In genomic region chrX:8231858-8232257, ce11 we compare ENCODE assay signal across 6 worm cellular contexts.
TF ChIP-seq lines count a peak whose summit lies in the region.

Gene K02A6.3, minus strand, starts transcription at chrX:8231931.

TF ChIP-seq in whole organism, L1 larva, 84 proteins besides CTCF, POLR2A, EP300 and RAD21 (continued from another document and continues in another):
- peak; percentile 57 for TF ChIP-seq sox-4 (tag; optimal IDR thresholded peaks at IDR 0.05; lab: Kevin White, UChicago)
- TF ChIP-seq lin-39 (tag; optimal IDR thresholded peaks at IDR 0.05; lab: Kevin White, UChicago), result peak; percentile 71
- peak; percentile 99 for TF ChIP-seq nhr-85 (tag; lab: Kevin White, UChicago)
- peak; percentile 62 to 89 for TF ChIP-seq lin-35 (GFP tag; optimal IDR thresholded peaks at IDR 0.05; lab: Kevin White, UChicago)
- peak in 1 of 2 experiments; percentile 26 for TF ChIP-seq egl-27 (tag; optimal IDR thresholded peaks at IDR 0.05; lab: Kevin White, UChicago)
- TF ChIP-seq rnt-1 (tag; optimal IDR thresholded peaks at IDR 0.05; lab: Kevin White, UChicago), result peak; percentile 91
- no peak for TF ChIP-seq lin-15B (tag; optimal IDR thresholded peaks at IDR 0.05; lab: Kevin White, UChicago)
- TF ChIP-seq dpl-1 (GFP tag; optimal IDR thresholded peaks at IDR 0.05; lab: Kevin White, UChicago), result peak; percentile 25 to 55 (median 40)
- peak; percentile 20 for TF ChIP-seq F16B12.6 (tag; optimal IDR thresholded peaks at IDR 0.05; lab: Kevin White, UChicago)
- no peak for TF ChIP-seq alr-1 (tag; optimal IDR thresholded peaks at IDR 0.05; lab: Kevin White, UChicago; ENCODE audit: borderline replicate concordance)
- TF ChIP-seq ama-1 (optimal IDR thresholded peaks at IDR 0.05; lab: Kevin White, UChicago), result peak; percentile 77
- TF ChIP-seq hpl-2 (GFP tag; optimal IDR thresholded peaks at IDR 0.05; lab: Kevin White, UChicago), result peak; percentile 73
- peak; percentile 58 for TF ChIP-seq sup-37 (GFP tag; optimal IDR thresholded peaks at IDR 0.05; lab: Kevin White, UChicago)
- peak; percentile 65 for TF ChIP-seq ztf-4 (tag; optimal IDR thresholded peaks at IDR 0.05; lab: Kevin White, UChicago)
- no peak for TF ChIP-seq pax-3 (tag; optimal IDR thresholded peaks at IDR 0.05; lab: Kevin White, UChicago)
- no peak for TF ChIP-seq nhr-76 (tag; optimal IDR thresholded peaks at IDR 0.05; lab: Kevin White, UChicago)
- peak; percentile 38 for TF ChIP-seq vab-15 (tag; optimal IDR thresholded peaks at IDR 0.05; lab: Kevin White, UChicago)
- TF ChIP-seq nhr-90 (tag; optimal IDR thresholded peaks at IDR 0.05; lab: Kevin White, UChicago; ENCODE audit: poor library complexity), result peak; percentile 96
- no peak for TF ChIP-seq zag-1 (tag; optimal IDR thresholded peaks at IDR 0.05; lab: Kevin White, UChicago)
- TF ChIP-seq fos-1 (tag; optimal IDR thresholded peaks at IDR 0.05; lab: Kevin White, UChicago), result peak; percentile 77
- peak; percentile 78 for TF ChIP-seq lin-13 (GFP tag; optimal IDR thresholded peaks at IDR 0.05; lab: Kevin White, UChicago)
- TF ChIP-seq irx-1 (tag; optimal IDR thresholded peaks at IDR 0.05; lab: Kevin White, UChicago), result peak; percentile 86

TF ChIP-seq in whole organism, L2 larva, 48 proteins besides CTCF, POLR2A, EP300 and RAD21 (continued from another document and continues in another):
- TF ChIP-seq Y55F3AM.14 (GFP tag; optimal IDR thresholded peaks at IDR 0.05; lab: Kevin White, UChicago) (peak; percentile 79), nhr-6 (tag; optimal IDR thresholded peaks at IDR 0.05; lab: Kevin White, UChicago) (peak; percentile 81), ceh-82 (tag; optimal IDR thresholded peaks at IDR 0.05; lab: Kevin White, UChicago) (no peak), unc-55 (GFP tag; optimal IDR thresholded peaks at IDR 0.05; lab: Kevin White, UChicago) (peak; percentile 61), ZK546.5 (tag; optimal IDR thresholded peaks at IDR 0.05; lab: Kevin White, UChicago) (no peak), crh-2 (tag; optimal IDR thresholded peaks at IDR 0.05; lab: Kevin White, UChicago) (peak; percentile 93), alr-1 (tag; optimal IDR thresholded peaks at IDR 0.05; lab: Kevin White, UChicago) (no peak), egl-27 (tag; optimal IDR thresholded peaks at IDR 0.05; lab: Kevin White, UChicago) (peak; percentile 48), nhr-25 (tag; optimal IDR thresholded peaks at IDR 0.05; lab: Kevin White, UChicago) (peak; percentile 96), zag-1 (tag; optimal IDR thresholded peaks at IDR 0.05; lab: Kevin White, UChicago) (no peak), sma-9 (GFP tag; optimal IDR thresholded peaks at IDR 0.05; lab: Kevin White, UChicago) (peak; percentile 97), sma-9 (tag; optimal IDR thresholded peaks at IDR 0.05; lab: Kevin White, UChicago) (no peak), C34F6.9 (tag; optimal IDR thresholded peaks at IDR 0.05; lab: Kevin White, UChicago) (peak; percentile 94), snpc-4 (tag; optimal IDR thresholded peaks at IDR 0.05; lab: Kevin White, UChicago) (peak; percentile 27), skn-1 (tag; optimal IDR thresholded peaks at IDR 0.05; lab: Kevin White, UChicago) (peak; percentile 64), F13H6.1 (tag; optimal IDR thresholded peaks at IDR 0.05; lab: Kevin White, UChicago) (peak; percentile 94), blmp-1 (tag; optimal IDR thresholded peaks at IDR 0.05; lab: Kevin White, UChicago; ENCODE audit: insufficient read depth) (peak; percentile 93), ztf-11 (tag; optimal IDR thresholded peaks at IDR 0.05; lab: Kevin White, UChicago) (no peak), nhr-23 (tag; optimal IDR thresholded peaks at IDR 0.05; lab: Kevin White, UChicago) (no peak), lin-13 (GFP tag; optimal IDR thresholded peaks at IDR 0.05; lab: Kevin White, UChicago) (peak; percentile 53), lin-39 (tag; optimal IDR thresholded peaks at IDR 0.05; lab: Kevin White, UChicago) (no peak), gmeb-1 (tag; optimal IDR thresholded peaks at IDR 0.05; lab: Kevin White, UChicago) (peak; percentile 76), elt-1 (tag; optimal IDR thresholded peaks at IDR 0.05; lab: Kevin White, UChicago) (no peak)

TF ChIP-seq in whole organism, L3 larva, 47 proteins besides CTCF, POLR2A, EP300 and RAD21 (continued from another document and continues in another):
- TF ChIP-seq hmg-11 (tag; optimal IDR thresholded peaks at IDR 0.05; lab: Kevin White, UChicago) (peak; percentile 85), pha-4 (tag; optimal IDR thresholded peaks at IDR 0.05; lab: Kevin White, UChicago) (peak; percentile 99), jun-1 (tag; optimal IDR thresholded peaks at IDR 0.05; lab: Kevin White, UChicago) (peak; percentile 88), egl-5 (tag; optimal IDR thresholded peaks at IDR 0.05; lab: Kevin White, UChicago) (no peak), ztf-4 (tag; optimal IDR thresholded peaks at IDR 0.05; lab: Kevin White, UChicago) (peak; percentile 61), nhr-76 (tag; optimal IDR thresholded peaks at IDR 0.05; lab: Kevin White, UChicago) (peak; percentile 28), nhr-12 (tag; optimal IDR thresholded peaks at IDR 0.05; lab: Kevin White, UChicago) (no peak), tbx-2 (tag; optimal IDR thresholded peaks at IDR 0.05; lab: Kevin White, UChicago) (peak; percentile 71), nhr-28 (tag; optimal IDR thresholded peaks at IDR 0.05; lab: Kevin White, UChicago) (no peak), ZK546.5 (tag; optimal IDR thresholded peaks at IDR 0.05; lab: Kevin White, UChicago) (no peak), nhr-237 (tag; optimal IDR thresholded peaks at IDR 0.05; lab: Kevin White, UChicago) (no peak), eor-1 (tag; optimal IDR thresholded peaks at IDR 0.05; lab: Kevin White, UChicago) (peak in 1 of 2 experiments; percentile 59), snpc-4 (tag; optimal IDR thresholded peaks at IDR 0.05; lab: Kevin White, UChicago) (peak; percentile 38), pqm-1 (tag; optimal IDR thresholded peaks at IDR 0.05; lab: Kevin White, UChicago) (peak; percentile 81), nhr-23 (tag; optimal IDR thresholded peaks at IDR 0.05; lab: Kevin White, UChicago) (peak; percentile 84), nfya-1 (tag; optimal IDR thresholded peaks at IDR 0.05; lab: Kevin White, UChicago; ENCODE audit: insufficient read depth) (peak; percentile 86), zag-1 (tag; optimal IDR thresholded peaks at IDR 0.05; lab: Kevin White, UChicago) (no peak), ama-1 (optimal IDR thresholded peaks at IDR 0.05; lab: Kevin White, UChicago) (peak; percentile 76), elt-2 (tag; optimal IDR thresholded peaks at IDR 0.05; lab: Kevin White, UChicago) (peak; percentile 78), skn-1 (tag; optimal IDR thresholded peaks at IDR 0.05; lab: Kevin White, UChicago) (peak; percentile 85), nhr-43 (tag; optimal IDR thresholded peaks at IDR 0.05; lab: Kevin White, UChicago; ENCODE audit: poor library complexity, severe bottlenecking) (peak; percentile 92), elt-1 (tag; optimal IDR thresholded peaks at IDR 0.05; lab: Kevin White, UChicago) (peak; percentile 4), ceh-16 (tag; optimal IDR thresholded peaks at IDR 0.05; lab: Kevin White, UChicago) (no peak)

TF ChIP-seq in whole organism, L4 larva, 104 proteins besides CTCF, POLR2A, EP300 and RAD21 (continued from another document and continues in another):
- TF ChIP-seq unc-130 (GFP tag; optimal IDR thresholded peaks at IDR 0.05; lab: Kevin White, UChicago), result no peak
- TF ChIP-seq nhr-111 (GFP tag; optimal IDR thresholded peaks at IDR 0.05; lab: Kevin White, UChicago), result no peak
- TF ChIP-seq tag-97 (GFP tag; IDR thresholded peaks at IDR 0.05; lab: Robert Waterston, UW), result no peak
- peak; percentile 85 for TF ChIP-seq nhr-48 (tag; optimal IDR thresholded peaks at IDR 0.05; lab: Kevin White, UChicago)
- no peak for TF ChIP-seq egl-27 (tag; optimal IDR thresholded peaks at IDR 0.05; lab: Kevin White, UChicago)
- no peak for TF ChIP-seq ama-1 (optimal IDR thresholded peaks at IDR 0.05; lab: Kevin White, UChicago)
- TF ChIP-seq aha-1 (tag; lab: Kevin White, UChicago), result peak; percentile 95
- TF ChIP-seq tra-1 (GFP tag; IDR thresholded peaks at IDR 0.05; lab: Robert Waterston, UW), result peak; percentile 85
- peak in 1 of 2 experiments; percentile 85 for TF ChIP-seq unc-62 (GFP tag; optimal IDR thresholded peaks at IDR 0.05 in 1 of 2; lab: Kevin White, UChicago)
- no peak for TF ChIP-seq unc-62 (tag; optimal IDR thresholded peaks at IDR 0.05; lab: Kevin White, UChicago)
- peak; percentile 62 for TF ChIP-seq madf-9 (GFP tag; conservative IDR thresholded peaks at IDR 0.05; lab: Robert Waterston, UW)
- TF ChIP-seq nhr-237 (tag; optimal IDR thresholded peaks at IDR 0.05; lab: Kevin White, UChicago), result no peak
- TF ChIP-seq lin-13 (GFP tag; optimal IDR thresholded peaks at IDR 0.05; lab: Kevin White, UChicago), result no peak
- no peak for TF ChIP-seq F49E8.2 (tag; optimal IDR thresholded peaks at IDR 0.05; lab: Kevin White, UChicago; ENCODE audit: borderline replicate concordance)
- TF ChIP-seq nhr-41 (GFP tag; IDR thresholded peaks at IDR 0.05; lab: Robert Waterston, UW), result 0 out of 2 replicates have a peak, but pooled peaks have one; percentile 11
- TF ChIP-seq daf-12 (tag; optimal IDR thresholded peaks at IDR 0.05; lab: Kevin White, UChicago), result no peak
- TF ChIP-seq dve-1 (tag; optimal IDR thresholded peaks at IDR 0.05; lab: Kevin White, UChicago; ENCODE audit: insufficient read depth), result peak; percentile 95
- peak; percentile 71 for TF ChIP-seq mes-2 (tag; optimal IDR thresholded peaks at IDR 0.05; lab: Kevin White, UChicago; ENCODE audit: poor library complexity, severe bottlenecking)
- no peak for TF ChIP-seq dmd-8 (GFP tag; IDR thresholded peaks at IDR 0.05; lab: Robert Waterston, UW)
- TF ChIP-seq arid-1 (GFP tag; conservative IDR thresholded peaks at IDR 0.05; lab: Robert Waterston, UW), result peak; percentile 37; the same call in 1 of the 2 replicates
- TF ChIP-seq Y105C5A.15 (GFP tag; IDR thresholded peaks at IDR 0.05; lab: Robert Waterston, UW), result no peak
- TF ChIP-seq zip-11 (GFP tag; IDR thresholded peaks at IDR 0.05; lab: Robert Waterston, UW), result no peak
- TF ChIP-seq nhr-25 (tag; optimal IDR thresholded peaks at IDR 0.05; lab: Kevin White, UChicago; ENCODE audit: borderline replicate concordance, insufficient read depth), result peak; percentile 12

TF ChIP-seq in whole organism, late embryonic, 69 proteins besides CTCF, POLR2A, EP300 and RAD21 (continued from another document and continues in another):
- TF ChIP-seq madf-2 (tag; optimal IDR thresholded peaks at IDR 0.05; lab: Kevin White, UChicago), result no peak
- no peak for TF ChIP-seq pat-9 (tag; optimal IDR thresholded peaks at IDR 0.05; lab: Kevin White, UChicago)
- no peak for TF ChIP-seq eyg-1 (tag; optimal IDR thresholded peaks at IDR 0.05; lab: Kevin White, UChicago)
- TF ChIP-seq tbx-2 (tag; optimal IDR thresholded peaks at IDR 0.05; lab: Kevin White, UChicago), result peak; percentile 49
- TF ChIP-seq fax-1 (tag; optimal IDR thresholded peaks at IDR 0.05; lab: Kevin White, UChicago), result no peak
- TF ChIP-seq npax-4 (tag; optimal IDR thresholded peaks at IDR 0.05; lab: Kevin White, UChicago), result no peak
- TF ChIP-seq K09A11.1 (tag; optimal IDR thresholded peaks at IDR 0.05; lab: Kevin White, UChicago; ENCODE audit: insufficient read depth), result no peak
- TF ChIP-seq tbx-7 (tag; optimal IDR thresholded peaks at IDR 0.05; lab: Kevin White, UChicago), result no peak
- TF ChIP-seq unc-55 (GFP tag; optimal IDR thresholded peaks at IDR 0.05; lab: Kevin White, UChicago), result peak; percentile 72
- TF ChIP-seq gmeb-2 (tag; optimal IDR thresholded peaks at IDR 0.05; lab: Kevin White, UChicago), result no peak
- TF ChIP-seq zip-5 (tag; optimal IDR thresholded peaks at IDR 0.05; lab: Kevin White, UChicago), result no peak
- peak; percentile 65 for TF ChIP-seq nfya-1 (tag; optimal IDR thresholded peaks at IDR 0.05; lab: Kevin White, UChicago)
- no peak for TF ChIP-seq C08G9.2 (tag; optimal IDR thresholded peaks at IDR 0.05; lab: Kevin White, UChicago)
- no peak for TF ChIP-seq ztf-16 (tag; optimal IDR thresholded peaks at IDR 0.05; lab: Kevin White, UChicago)
- TF ChIP-seq pag-3 (tag; optimal IDR thresholded peaks at IDR 0.05; lab: Kevin White, UChicago; ENCODE audit: borderline replicate concordance), result no peak
- no peak for TF ChIP-seq ceh-24 (tag; optimal IDR thresholded peaks at IDR 0.05; lab: Kevin White, UChicago)
- no peak for TF ChIP-seq odd-2 (tag; optimal IDR thresholded peaks at IDR 0.05; lab: Kevin White, UChicago)
- TF ChIP-seq ceh-19 (GFP tag; optimal IDR thresholded peaks at IDR 0.05; lab: Kevin White, UChicago), result no peak
- peak; percentile 50 for TF ChIP-seq dve-1 (tag; optimal IDR thresholded peaks at IDR 0.05; lab: Kevin White, UChicago)
- no peak for TF ChIP-seq pqm-1 (tag; optimal IDR thresholded peaks at IDR 0.05; lab: Kevin White, UChicago)
- TF ChIP-seq C38D4.7 (GFP tag; optimal IDR thresholded peaks at IDR 0.05; lab: Kevin White, UChicago), result no peak
- peak; percentile 86 for TF ChIP-seq ceh-18 (tag; optimal IDR thresholded peaks at IDR 0.05; lab: Kevin White, UChicago)
- no peak for TF ChIP-seq ceh-22 (tag; optimal IDR thresholded peaks at IDR 0.05; lab: Kevin White, UChicago)
- no peak for TF ChIP-seq dmd-4 (tag; optimal IDR thresholded peaks at IDR 0.05; lab: Kevin White, UChicago; ENCODE audit: borderline replicate concordance)
- no peak for TF ChIP-seq ceh-34 (tag; optimal IDR thresholded peaks at IDR 0.05; lab: Kevin White, UChicago)
- TF ChIP-seq pros-1 (tag; optimal IDR thresholded peaks at IDR 0.05; lab: Kevin White, UChicago), result no peak

TF ChIP-seq in whole organism, young adult, 124 proteins besides CTCF, POLR2A, EP300 and RAD21 (continued from another document and continues in another):
- TF ChIP-seq hrde-1 (tag; optimal IDR thresholded peaks at IDR 0.05; lab: Kevin White, UChicago; ENCODE audit: borderline replicate concordance) (no peak), egl-44 (GFP tag; IDR thresholded peaks at IDR 0.05; lab: Robert Waterston, UW) (peak; percentile 79), B0035.1 (tag; optimal IDR thresholded peaks at IDR 0.05; lab: Kevin White, UChicago) (no peak), attf-5 (GFP tag; optimal IDR thresholded peaks at IDR 0.05; lab: Kevin White, UChicago) (peak; percentile 76), aptf-3 (GFP tag; IDR thresholded peaks at IDR 0.05; lab: Robert Waterston, UW) (no peak), B0019.2 (GFP tag; conservative IDR thresholded peaks at IDR 0.05; lab: Robert Waterston, UW) (no peak), attf-6 (GFP tag; IDR thresholded peaks at IDR 0.05; lab: Robert Waterston, UW) (no peak), ztf-28 (GFP tag; IDR thresholded peaks at IDR 0.05; lab: Robert Waterston, UW) (no peak), ztf-25 (GFP tag; IDR thresholded peaks at IDR 0.05; lab: Robert Waterston, UW) (no peak), F33H1.4 (GFP tag; IDR thresholded peaks at IDR 0.05; lab: Robert Waterston, UW) (no peak), Y53F4B.3 (GFP tag; IDR thresholded peaks at IDR 0.05; lab: Robert Waterston, UW) (no peak), somi-1 (GFP tag; optimal IDR thresholded peaks at IDR 0.05; lab: Kevin White, UChicago) (peak; percentile 86), F39B2.1 (GFP tag; IDR thresholded peaks at IDR 0.05; lab: Robert Waterston, UW) (no peak), cebp-1 (GFP tag; IDR thresholded peaks at IDR 0.05; lab: Robert Waterston, UW) (peak; percentile 67; the same call in 1 of the 2 replicates), cebp-1 (tag; optimal IDR thresholded peaks at IDR 0.05; lab: Kevin White, UChicago) (peak; percentile 93), repo-1 (tag; optimal IDR thresholded peaks at IDR 0.05; lab: Kevin White, UChicago) (peak; percentile 57), F52B5.7 (tag; optimal IDR thresholded peaks at IDR 0.05; lab: Kevin White, UChicago) (no peak), lir-1 (GFP tag; conservative IDR thresholded peaks at IDR 0.05; lab: Robert Waterston, UW) (0 out of 2 replicates have a peak, but pooled peaks have one; percentile 22), unc-130 (GFP tag; optimal IDR thresholded peaks at IDR 0.05; lab: Kevin White, UChicago) (no peak), mel-28 (tag; optimal IDR thresholded peaks at IDR 0.05; lab: Kevin White, UChicago; ENCODE audit: borderline replicate concordance) (no peak), F22D6.2 (tag; optimal IDR thresholded peaks at IDR 0.05; lab: Kevin White, UChicago) (peak; percentile 78), lin-35 (GFP tag; optimal IDR thresholded peaks at IDR 0.05; lab: Kevin White, UChicago) (no peak), ztf-26 (tag; optimal IDR thresholded peaks at IDR 0.05; lab: Kevin White, UChicago) (peak; percentile 90), ceh-100 (GFP tag; IDR thresholded peaks at IDR 0.05; lab: Robert Waterston, UW) (peak; percentile 34; the same call in 1 of the 2 replicates), sea-2 (GFP tag; IDR thresholded peaks at IDR 0.05; lab: Robert Waterston, UW) (no peak), akir-1 (GFP tag; optimal IDR thresholded peaks at IDR 0.05; lab: Kevin White, UChicago) (no peak), chd-7 (tag; optimal IDR thresholded peaks at IDR 0.05; lab: Kevin White, UChicago) (peak; percentile 79), lsy-27 (tag; optimal IDR thresholded peaks at IDR 0.05; lab: Kevin White, UChicago; ENCODE audit: borderline replicate concordance, insufficient read depth) (no peak), F10E7.11 (tag; optimal IDR thresholded peaks at IDR 0.05; lab: Kevin White, UChicago) (no peak)
